Worm (Caenorhabditis elegans): ENCODE data around the gene sucl-1.

- TF ChIP-seq zag-1 (tag; optimal IDR thresholded peaks at IDR 0.05): no peak
- TF ChIP-seq lsy-2 (tag; optimal IDR thresholded peaks at IDR 0.05): no peak
- TF ChIP-seq lin-15B (tag; optimal IDR thresholded peaks at IDR 0.05): no peak
- no peak for TF ChIP-seq cey-2 (tag; optimal IDR thresholded peaks at IDR 0.05; ENCODE audit: borderline replicate concordance, insufficient read depth)
- no peak for TF ChIP-seq Y75B8A.6 (GFP tag; IDR thresholded peaks at IDR 0.05)
- TF ChIP-seq nhr-28 (tag; optimal IDR thresholded peaks at IDR 0.05): no peak
- TF ChIP-seq lim-7 (GFP tag; IDR thresholded peaks at IDR 0.05): no peak
- no peak for TF ChIP-seq snpc-4 (tag; optimal IDR thresholded peaks at IDR 0.05)
- TF ChIP-seq gei-8 (GFP tag; optimal IDR thresholded peaks at IDR 0.05): no peak
- TF ChIP-seq ceh-82 (tag; optimal IDR thresholded peaks at IDR 0.05): no peak
Observed at ce11 chrX:14791195-14791739, 37.4 kb downstream of the sucl-1 start.
